Worm (Caenorhabditis elegans): ENCODE data around the gene ztf-30.

DNA sequence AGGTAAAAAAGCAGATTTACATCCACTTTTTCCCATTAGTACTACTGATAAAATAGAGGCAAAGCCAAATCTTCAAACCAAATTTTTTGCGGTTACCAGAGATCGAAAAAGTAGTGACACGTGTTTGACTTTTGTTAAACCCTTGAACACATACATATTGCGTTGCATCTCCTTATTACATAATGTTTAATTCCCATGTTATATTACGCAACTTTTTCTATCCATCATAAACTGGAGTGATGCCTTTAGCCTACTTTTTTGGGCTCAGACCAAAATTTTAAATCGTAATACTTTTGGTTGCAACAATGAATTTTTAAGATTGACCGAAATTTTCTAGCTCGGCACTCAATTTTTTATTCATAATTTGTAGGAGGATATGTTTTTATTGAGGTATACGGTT, 24.3 kb upstream of the ztf-30 start:
- TF ChIP-seq med-1 (GFP tag; optimal IDR thresholded peaks at IDR 0.05; ENCODE audit: insufficient read depth) (no peak), ztf-29 (GFP tag; IDR thresholded peaks at IDR 0.05) (no peak)
